Fruit fly (Drosophila melanogaster) whole organism, embryonic: ENCODE results near the gene Obp93a.

Experiments
- Atf6 ChIP-seq: fragments of 200-800 bp; sonication (Bioruptor generic); IDR thresholded peaks from 2 replicates; pipeline ENCODE4 v1.3.6; 2022; ENCODE audit warnings: missing biosample characterization, missing genetic modification characterization
- CG10209 ChIP-seq: fragments of 200-800 bp; sonication (Bioruptor generic); optimal IDR thresholded peaks from 3 replicates; lab custom pipeline; 2017; ENCODE audit warnings: missing biosample characterization, mild to moderate bottlenecking, missing genetic modification characterization, missing genetic modification reagents
- CG11247 ChIP-seq: fragments of 200-800 bp; sonication (Bioruptor generic); IDR thresholded peaks from 2 replicates; pipeline ENCODE4 v1.3.6; 2022; ENCODE audit warnings: missing biosample characterization, missing genetic modification characterization
- CG11560 ChIP-seq: fragments of 200-800 bp; sonication (Bioruptor generic); IDR thresholded peaks from 3 replicates; pipeline ENCODE4 v1.3.6; 2022; ENCODE audit warnings: missing biosample characterization, missing genetic modification characterization
- CG12071 ChIP-seq: fragments of 200-800 bp; sonication (Bioruptor generic); optimal IDR thresholded peaks from 3 replicates; lab custom pipeline; 2018; ENCODE audit warnings: missing biosample characterization, mild to moderate bottlenecking, missing genetic modification characterization
- CG1233 ChIP-seq: fragments of 200-800 bp; sonication (Bioruptor generic); optimal IDR thresholded peaks from 4 replicates; lab custom pipeline; 2018; ENCODE audit warnings: missing biosample characterization, mild to moderate bottlenecking, missing genetic modification characterization
- CG12744 ChIP-seq: fragments of 200-800 bp; sonication (Bioruptor generic); optimal IDR thresholded peaks from 2 replicates; lab custom pipeline; 2016; ENCODE audit warnings: missing biosample characterization, missing genetic modification characterization
- CG14014 ChIP-seq: fragments of 200-800 bp; sonication (Bioruptor generic); IDR thresholded peaks from 2 replicates; pipeline ENCODE4 v1.3.6; 2022; ENCODE audit warnings: missing biosample characterization, missing genetic modification characterization
- CG17328 ChIP-seq: fragments of 200-800 bp; sonication (Bioruptor generic); IDR thresholded peaks from 2 replicates; pipeline ENCODE4 v1.3.6; 2022; ENCODE audit warnings: missing biosample characterization, missing genetic modification characterization
- CG17802 ChIP-seq: fragments of 200-800 bp; sonication (Bioruptor generic); optimal IDR thresholded peaks from 2 replicates; lab custom pipeline; 2018; ENCODE audit warnings: missing biosample characterization, mild to moderate bottlenecking, missing genetic modification characterization, moderate library complexity
- CG1792 ChIP-seq: fragments of 200-800 bp; sonication (Bioruptor generic); optimal IDR thresholded peaks from 2 replicates; lab custom pipeline; 2016; ENCODE audit warnings: missing biosample characterization, missing genetic modification characterization
- CG32532 ChIP-seq: fragments of 200-800 bp; sonication (Bioruptor generic); IDR thresholded peaks from 2 replicates; pipeline ENCODE4 v1.3.6; 2022; ENCODE audit warnings: missing biosample characterization, missing genetic modification characterization
- CG34376 ChIP-seq: fragments of 200-800 bp; sonication (Bioruptor generic); optimal IDR thresholded peaks from 2 replicates; lab custom pipeline; 2018; ENCODE audit warnings: missing biosample characterization, mild to moderate bottlenecking, missing genetic modification characterization
- CG3847 ChIP-seq: fragments of 200-800 bp; sonication (Bioruptor generic); IDR thresholded peaks from 2 replicates; pipeline ENCODE4 v1.3.6; 2022; ENCODE audit warnings: missing biosample characterization, missing genetic modification characterization
- CG6254 ChIP-seq: fragments of 200-800 bp; sonication (Bioruptor generic); optimal IDR thresholded peaks from 3 replicates; lab custom pipeline; 2017; ENCODE audit warnings: mild to moderate bottlenecking, missing biosample characterization, missing genetic modification reagents, missing genetic modification characterization
- CG6813 ChIP-seq: fragments of 200-800 bp; sonication (Bioruptor generic); optimal IDR thresholded peaks from 2 replicates; lab custom pipeline; 2017; ENCODE audit warnings: missing biosample characterization, missing genetic modification characterization, mild to moderate bottlenecking, moderate library complexity, missing genetic modification reagents
- CG7556 ChIP-seq: fragments of 200-800 bp; sonication (Bioruptor generic); optimal IDR thresholded peaks from 2 replicates; lab custom pipeline; 2017; ENCODE audit warnings: missing biosample characterization, mild to moderate bottlenecking, missing genetic modification characterization
- CG7963 ChIP-seq: fragments of 200-800 bp; sonication (Bioruptor generic); IDR thresholded peaks from 3 replicates; pipeline ENCODE4 v1.3.6; 2022; ENCODE audit warnings: missing biosample characterization, missing genetic modification characterization; ENCODE audit not compliant: partially characterized antibody
- CG8290 ChIP-seq, 3 experiments: fragments of 200-800 bp; sonication (Bioruptor generic); optimal IDR thresholded peaks; 2 replicates each; lab custom pipeline; 2016 to 2019; ENCODE audit warnings: missing biosample characterization in 3 of 3, missing genetic modification characterization in 3 of 3, mild to moderate bottlenecking in 2 of 3, moderate library complexity in 1 of 3
- CG8388 ChIP-seq: fragments of 200-800 bp; sonication (Bioruptor generic); optimal IDR thresholded peaks from 2 replicates; lab custom pipeline; 2019; ENCODE audit warnings: missing biosample characterization, mild to moderate bottlenecking, missing genetic modification characterization, moderate library complexity
- CHES-1-like ChIP-seq: fragments of 200-800 bp; sonication (Bioruptor generic); optimal IDR thresholded peaks from 2 replicates; lab custom pipeline; 2016; ENCODE audit warnings: missing biosample characterization, missing genetic modification characterization
- Dip3 ChIP-seq: fragments of 200-800 bp; sonication (Bioruptor generic); optimal IDR thresholded peaks from 3 replicates; lab custom pipeline; 2016; ENCODE audit warnings: missing biosample characterization, missing genetic modification characterization
- Fer1 ChIP-seq: fragments of 200-800 bp; sonication (Bioruptor generic); optimal IDR thresholded peaks from 2 replicates; lab custom pipeline; 2017; ENCODE audit warnings: missing biosample characterization, mild to moderate bottlenecking, missing genetic modification characterization
- GATAe ChIP-seq: fragments of 200-800 bp; sonication (Bioruptor generic); conservative IDR thresholded peaks from 2 replicates; pipeline ENCODE4 v1.3.6; 2022; ENCODE audit warnings: missing biosample characterization, missing genetic modification characterization
- Hsf ChIP-seq: fragments of 200-800 bp; sonication (Bioruptor generic); optimal IDR thresholded peaks from 3 replicates; lab custom pipeline; 2016; ENCODE audit warnings: missing biosample characterization, missing genetic modification characterization
- Lhr ChIP-seq: fragments of 200-800 bp; sonication (Bioruptor generic); optimal IDR thresholded peaks from 3 replicates; lab custom pipeline; 2017; ENCODE audit warnings: mild to moderate bottlenecking, missing biosample characterization, missing genetic modification reagents, missing genetic modification characterization
- Lim3 ChIP-seq: fragments of 200-800 bp; sonication (Bioruptor generic); IDR thresholded peaks from 2 replicates; pipeline ENCODE4 v1.3.6; 2022; ENCODE audit warnings: missing biosample characterization, missing genetic modification characterization
- Med ChIP-seq: fragments of 200-800 bp; sonication (Bioruptor generic); peaks from one replicate; lab custom pipeline; 2016; ENCODE audit warnings: missing biosample characterization, missing genetic modification characterization, mild to moderate bottlenecking, inconsistent platforms, moderate library complexity
- Optix ChIP-seq: fragments of 200-800 bp; sonication (Bioruptor generic); IDR thresholded peaks from 3 replicates; pipeline ENCODE4 v1.3.6; 2022; ENCODE audit warnings: missing biosample characterization, missing genetic modification characterization
- PHDP ChIP-seq: fragments of 200-800 bp; sonication (Bioruptor generic); optimal IDR thresholded peaks from 3 replicates; lab custom pipeline; 2018; ENCODE audit warnings: missing biosample characterization, mild to moderate bottlenecking, missing genetic modification characterization, moderate library complexity
- Ptx1 ChIP-seq: fragments of 200-800 bp; sonication (Bioruptor generic); IDR thresholded peaks from 2 replicates; pipeline ENCODE4 v1.3.6; 2022; ENCODE audit warnings: missing biosample characterization, missing genetic modification characterization
- Sox102F ChIP-seq: fragments of 200-800 bp; sonication (Bioruptor generic); optimal IDR thresholded peaks from 2 replicates; lab custom pipeline; 2018; ENCODE audit warnings: missing biosample characterization, mild to moderate bottlenecking, missing genetic modification characterization, moderate library complexity
- az2 ChIP-seq: fragments of 200-800 bp; sonication (Bioruptor generic); optimal IDR thresholded peaks from 3 replicates; lab custom pipeline; 2016; ENCODE audit warnings: missing biosample characterization, missing genetic modification characterization
- caup ChIP-seq: fragments of 200-800 bp; sonication (Bioruptor generic); optimal IDR thresholded peaks from 3 replicates; lab custom pipeline; 2017; ENCODE audit warnings: missing biosample characterization, mild to moderate bottlenecking, missing genetic modification characterization, moderate library complexity; ENCODE audit not compliant: severe bottlenecking
- chinmo ChIP-seq: fragments of 200-800 bp; sonication (Bioruptor generic); IDR thresholded peaks from 4 replicates; pipeline ENCODE4 v1.3.6; 2022; ENCODE audit warnings: missing biosample characterization, missing genetic modification characterization; ENCODE audit not compliant: partially characterized antibody
- cwo ChIP-seq: fragments of 200-800 bp; sonication (Bioruptor generic); optimal IDR thresholded peaks from 3 replicates; lab custom pipeline; 2017; ENCODE audit warnings: missing biosample characterization, missing genetic modification characterization, mild to moderate bottlenecking, moderate library complexity, missing genetic modification reagents
- disco-r ChIP-seq: fragments of 200-800 bp; sonication (Bioruptor generic); optimal IDR thresholded peaks from 2 replicates; lab custom pipeline; 2016; ENCODE audit warnings: missing biosample characterization, missing genetic modification characterization
- esg ChIP-seq: fragments of 200-800 bp; sonication (Bioruptor generic); conservative IDR thresholded peaks from 2 replicates; pipeline ENCODE4 v1.3.6; 2022; ENCODE audit warnings: missing biosample characterization, missing genetic modification characterization
- eve ChIP-seq, 2 experiments: fragments of >200 bp; optimal IDR thresholded peaks; 2 replicates each; lab custom pipeline; 2017; ENCODE audit warnings: missing biosample characterization in 2 of 2, missing genetic modification characterization in 2 of 2
- grau ChIP-seq: fragments of 200-800 bp; optimal IDR thresholded peaks from 3 replicates; lab custom pipeline; 2019; ENCODE audit warnings: missing biosample characterization, mild to moderate bottlenecking, missing genetic modification characterization, moderate library complexity
- jing ChIP-seq: fragments of 200-800 bp; sonication (Bioruptor generic); optimal IDR thresholded peaks from 2 replicates; lab custom pipeline; 2018; ENCODE audit warnings: missing biosample characterization, mild to moderate bottlenecking, missing genetic modification characterization
- lmd ChIP-seq: fragments of 200-800 bp; sonication (Bioruptor generic); IDR thresholded peaks from 2 replicates; pipeline ENCODE4 v1.3.6; 2022; ENCODE audit warnings: missing biosample characterization, missing genetic modification characterization
- luna ChIP-seq: fragments of 200-800 bp; sonication (Bioruptor generic); optimal IDR thresholded peaks from 2 replicates; lab custom pipeline; 2016; ENCODE audit warnings: missing biosample characterization, missing genetic modification characterization
- maf-S ChIP-seq: fragments of 200-800 bp; sonication (Bioruptor generic); optimal IDR thresholded peaks from 2 replicates; lab custom pipeline; 2016; ENCODE audit warnings: missing biosample characterization, missing genetic modification characterization
- mam ChIP-seq: fragments of 200-800 bp; sonication (Bioruptor generic); optimal IDR thresholded peaks from 3 replicates; lab custom pipeline; 2016; ENCODE audit warnings: missing biosample characterization, missing genetic modification characterization
- org-1 ChIP-seq: fragments of 200-800 bp; sonication (Bioruptor generic); optimal IDR thresholded peaks from 2 replicates; lab custom pipeline; 2017; ENCODE audit warnings: missing biosample characterization, missing genetic modification characterization
- pho ChIP-seq: fragments of 200-800 bp; sonication (Bioruptor generic); optimal IDR thresholded peaks from 2 replicates; lab custom pipeline; 2016; ENCODE audit warnings: missing biosample characterization, missing genetic modification characterization
- pros ChIP-seq: fragments of 200-800 bp; sonication (Bioruptor generic); optimal IDR thresholded peaks from 3 replicates; lab custom pipeline; 2019; ENCODE audit warnings: missing biosample characterization, mild to moderate bottlenecking, missing genetic modification characterization, moderate library complexity
- psq ChIP-seq: fragments of 200-800 bp; sonication (Bioruptor generic); optimal IDR thresholded peaks from 2 replicates; lab custom pipeline; 2017; ENCODE audit warnings: missing biosample characterization, missing genetic modification characterization

Obp93a gene

dm6 chr3R:21161620-21162029, 32.1 kb upstream of the Obp93a start (continued):
- TF ChIP-seq caup (peak; percentile 29), pho (GFP tag; lab: Kevin White, UChicago) (peak; percentile 62), CG6254 (GFP tag; lab: Kevin White, UChicago) (no peak), CG10209 (GFP tag; lab: Kevin White, UChicago) (peak; percentile 64), CG12744 (GFP tag; lab: Kevin White, UChicago) (peak; percentile 3), Atf6 (GFP tag; lab: Robert Waterston, UW) (peak; percentile 56), CG3847 (GFP tag; lab: Robert Waterston, UW) (peak; percentile 43), CG7963 (GFP tag; lab: Robert Waterston, UW) (no peak), CG14014 (GFP tag; lab: Robert Waterston, UW) (peak; percentile 54), PHDP (peak; percentile 67), pros (GFP tag; lab: Kevin White, UChicago) (no peak), Optix (0 out of 3 replicates have a peak, but pooled peaks have one; percentile 14), grau (peak; percentile 61), CG7556 (peak; percentile 10), CG1792 (GFP tag; lab: Kevin White, UChicago) (peak; percentile 25), disco-r (peak; percentile 53), chinmo (GFP tag; lab: Robert Waterston, UW) (peak; percentile 87; the same call in 2 of the 4 replicates), CG11560 (tag; lab: Robert Waterston, UW) (0 out of 3 replicates have a peak, but pooled peaks have one; percentile 21), luna (GFP tag; lab: Kevin White, UChicago) (peak; percentile 9), CG8388 (GFP tag; lab: Kevin White, UChicago) (no peak), maf-S (GFP tag; lab: Kevin White, UChicago) (peak; percentile 40), CG12071 (GFP tag; lab: Kevin White, UChicago) (peak; percentile 27), Dip3 (GFP tag; lab: Kevin White, UChicago) (peak; percentile 65), Sox102F (GFP tag; lab: Kevin White, UChicago) (peak; percentile 40), psq (GFP tag; lab: Kevin White, UChicago) (no peak), CG8290 (GFP tag; optimal IDR thresholded peaks at IDR 0.05; lab: Kevin White, UChicago) (no peak), CG8290 (tag; optimal IDR thresholded peaks at IDR 0.05; lab: Kevin White, UChicago) (peak in 1 of 2 experiments; percentile 87), CG17802 (tag; lab: Kevin White, UChicago) (no peak), esg (GFP tag; lab: Robert Waterston, UW) (peak; percentile 20; the same call in 1 of the 2 replicates), eve (GFP tag; optimal IDR thresholded peaks at IDR 0.05; lab: Kevin White, UChicago) (peak in 1 of 2 experiments; percentile 33), Ptx1 (peak; percentile 40), GATAe (GFP tag; lab: Robert Waterston, UW) (peak; percentile 28; the same call in 1 of the 2 replicates), CHES-1-like (GFP tag; lab: Kevin White, UChicago) (peak; percentile 45), Lim3 (GFP tag; lab: Robert Waterston, UW) (0 out of 2 replicates have a peak, but pooled peaks have one; percentile 42), CG6813 (peak; percentile 38), CG32532 (GFP tag; lab: Robert Waterston, UW) (peak; percentile 50; the same call in 1 of the 2 replicates), Lhr (GFP tag; lab: Kevin White, UChicago) (no peak), org-1 (GFP tag; lab: Kevin White, UChicago) (peak; percentile 23), Hsf (peak; percentile 19), CG11247 (GFP tag; lab: Robert Waterston, UW) (no peak), cwo (GFP tag; lab: Kevin White, UChicago) (peak; percentile 26), CG17328 (peak; percentile 52), Med (GFP tag; lab: Kevin White, UChicago) (peak; percentile 87), CG34376 (GFP tag; lab: Kevin White, UChicago) (peak; percentile 61), CG1233 (GFP tag; lab: Kevin White, UChicago) (peak; percentile 28), mam (GFP tag; lab: Kevin White, UChicago) (peak; percentile 29), jing (GFP tag; lab: Kevin White, UChicago) (peak; percentile 13), Fer1 (GFP tag; lab: Kevin White, UChicago) (peak; percentile 53), lmd (GFP tag; lab: Robert Waterston, UW) (peak; percentile 27; the same call in 1 of the 2 replicates), az2 (GFP tag; lab: Kevin White, UChicago) (peak; percentile 17)
